Fruit fly (Drosophila melanogaster) whole organism, embryonic: ENCODE measurements around the gene SPoCk.
A peak's percentile ranks its signal among the peaks of the same experiment; 100 is the strongest.

Experiments
- CG11085 ChIP-seq: fragments of 200-800 bp; sonication (Bioruptor generic); IDR thresholded peaks from 2 replicates; pipeline ENCODE4 v1.3.6; 2022; ENCODE audit warnings: missing biosample characterization, missing genetic modification characterization
- CG13123 ChIP-seq: fragments of 200-800 bp; sonication (Bioruptor generic); optimal IDR thresholded peaks from 2 replicates; lab custom pipeline; 2016; ENCODE audit warnings: missing biosample characterization, missing genetic modification characterization
- CG15011 ChIP-seq: fragments of 200-800 bp; sonication (Bioruptor generic); optimal IDR thresholded peaks from 3 replicates; lab custom pipeline; 2018; ENCODE audit warnings: missing biosample characterization, mild to moderate bottlenecking, missing genetic modification characterization
- CG15269 ChIP-seq: fragments of 200-800 bp; sonication (Bioruptor generic); optimal IDR thresholded peaks from 2 replicates; lab custom pipeline; 2018; ENCODE audit warnings: missing biosample characterization, mild to moderate bottlenecking, missing genetic modification characterization, moderate library complexity
- CG15601 ChIP-seq: fragments of 200-800 bp; sonication (Bioruptor generic); optimal IDR thresholded peaks from 3 replicates; lab custom pipeline; 2019; ENCODE audit warnings: missing biosample characterization, mild to moderate bottlenecking, missing genetic modification characterization, moderate library complexity
- CG17829 ChIP-seq: fragments of 200-800 bp; optimal IDR thresholded peaks from 2 replicates; lab custom pipeline; 2019; ENCODE audit warnings: missing biosample characterization, mild to moderate bottlenecking, missing genetic modification characterization, moderate library complexity
- CG2120 ChIP-seq: fragments of 200-800 bp; sonication (Bioruptor generic); optimal IDR thresholded peaks from 3 replicates; lab custom pipeline; 2016; ENCODE audit warnings: missing biosample characterization, missing genetic modification characterization
- CG2712 ChIP-seq: fragments of 200-800 bp; optimal IDR thresholded peaks from 3 replicates; lab custom pipeline; 2019; ENCODE audit warnings: missing biosample characterization, mild to moderate bottlenecking, missing genetic modification characterization, moderate library complexity
- CG2875 ChIP-seq: fragments of 200-800 bp; sonication (Bioruptor generic); optimal IDR thresholded peaks from 2 replicates; lab custom pipeline; 2017; ENCODE audit warnings: missing biosample characterization, mild to moderate bottlenecking, missing genetic modification characterization, missing genetic modification reagents
- CG32767 ChIP-seq: fragments of 200-800 bp; sonication (Bioruptor generic); IDR thresholded peaks from 2 replicates; pipeline ENCODE4 v1.3.6; 2022; ENCODE audit warnings: missing biosample characterization, missing genetic modification characterization
- CG3838 ChIP-seq: fragments of 200-800 bp; sonication (Bioruptor generic); optimal IDR thresholded peaks from 3 replicates; lab custom pipeline; 2016; ENCODE audit warnings: missing biosample characterization, missing genetic modification characterization
- CG4617 ChIP-seq: fragments of 200-800 bp; sonication (Bioruptor generic); optimal IDR thresholded peaks from 3 replicates; lab custom pipeline; 2016; ENCODE audit warnings: missing biosample characterization, missing genetic modification characterization, borderline replicate concordance
- CG6254 ChIP-seq: fragments of 200-800 bp; sonication (Bioruptor generic); optimal IDR thresholded peaks from 3 replicates; lab custom pipeline; 2017; ENCODE audit warnings: mild to moderate bottlenecking, missing biosample characterization, missing genetic modification reagents, missing genetic modification characterization
- CG7786 ChIP-seq: fragments of 200-800 bp; sonication (Bioruptor generic); optimal IDR thresholded peaks from 2 replicates; lab custom pipeline; 2016; ENCODE audit warnings: missing biosample characterization, missing genetic modification characterization
- CG8089 ChIP-seq: fragments of 200-800 bp; sonication (Bioruptor generic); optimal IDR thresholded peaks from 3 replicates; lab custom pipeline; 2016; ENCODE audit warnings: missing biosample characterization, missing genetic modification characterization
- Ets65A ChIP-seq: fragments of 200-800 bp; sonication (Bioruptor generic); peaks from one replicate; lab custom pipeline; 2016; ENCODE audit warnings: missing biosample characterization, missing genetic modification characterization
- Fer3 ChIP-seq: fragments of 200-800 bp; sonication (Bioruptor generic); optimal IDR thresholded peaks from 2 replicates; lab custom pipeline; 2018; ENCODE audit warnings: missing biosample characterization, mild to moderate bottlenecking, missing genetic modification characterization, moderate library complexity
- Hr51 ChIP-seq, 2 experiments: fragments of 200-800 bp; sonication (Bioruptor generic); optimal IDR thresholded peaks; 2 replicates in 1 of 2; 3 replicates in 1 of 2; lab custom pipeline; 2016 to 2018; ENCODE audit warnings: missing biosample characterization in 2 of 2, missing genetic modification characterization in 2 of 2, mild to moderate bottlenecking in 1 of 2, moderate library complexity in 1 of 2
- Lpt ChIP-seq: fragments of >200 bp; optimal IDR thresholded peaks from 2 replicates; lab custom pipeline; 2018; ENCODE audit warnings: missing biosample characterization, missing genetic modification characterization
- MBD-R2 ChIP-seq: fragments of 200-800 bp; sonication (Bioruptor generic); IDR thresholded peaks from 2 replicates; pipeline ENCODE4 v1.3.6; 2022; ENCODE audit warnings: missing biosample characterization, missing genetic modification characterization
- MTF-1 ChIP-seq: fragments of 200-800 bp; sonication (Bioruptor generic); optimal IDR thresholded peaks from 2 replicates; lab custom pipeline; 2018; ENCODE audit warnings: missing biosample characterization, mild to moderate bottlenecking, missing genetic modification characterization, borderline replicate concordance
- Neu2 ChIP-seq: fragments of 200-800 bp; sonication (Bioruptor generic); optimal IDR thresholded peaks from 3 replicates; lab custom pipeline; 2016; ENCODE audit warnings: missing biosample characterization, missing genetic modification characterization, borderline replicate concordance
- Pdp1 ChIP-seq, 2 experiments: fragments of 200-800 bp; sonication (Bioruptor generic); optimal IDR thresholded peaks; 3 replicates each; lab custom pipeline; 2016; ENCODE audit warnings: missing biosample characterization in 2 of 2, missing genetic modification characterization in 2 of 2, mild to moderate bottlenecking in 1 of 2, moderate library complexity in 1 of 2
- Rfx ChIP-seq: fragments of 200-800 bp; sonication (Bioruptor generic); IDR thresholded peaks from 2 replicates; pipeline ENCODE4 v1.3.6; 2022; ENCODE audit warnings: missing biosample characterization, missing genetic modification characterization
- Rx ChIP-seq: fragments of 200-800 bp; sonication (Bioruptor generic); IDR thresholded peaks from 2 replicates; pipeline ENCODE4 v1.3.6; 2022; ENCODE audit warnings: missing biosample characterization, missing genetic modification characterization
- Sry-δ ChIP-seq: fragments of 200-800 bp; sonication (Bioruptor generic); optimal IDR thresholded peaks from 2 replicates; lab custom pipeline; 2016; ENCODE audit warnings: missing biosample characterization, missing genetic modification characterization
- Tbp ChIP-seq: fragments of >200 bp; optimal IDR thresholded peaks from 2 replicates; lab custom pipeline; 2018; ENCODE audit warnings: missing biosample characterization, missing genetic modification characterization
- ap ChIP-seq: fragments of 200-800 bp; sonication (Bioruptor generic); IDR thresholded peaks from 2 replicates; pipeline ENCODE4 v1.3.6; 2022; ENCODE audit warnings: missing biosample characterization, missing genetic modification characterization
- bab2 ChIP-seq: fragments of 200-800 bp; sonication (Bioruptor generic); optimal IDR thresholded peaks from 2 replicates; lab custom pipeline; 2016; ENCODE audit warnings: missing biosample characterization, missing genetic modification characterization
- bowl ChIP-seq: fragments of 200-800 bp; sonication (Bioruptor generic); IDR thresholded peaks from 2 replicates; pipeline ENCODE4 v1.3.6; 2022; ENCODE audit warnings: missing biosample characterization, missing genetic modification characterization
- ci ChIP-seq: fragments of 200-800 bp; sonication (Bioruptor generic); IDR thresholded peaks from 3 replicates; pipeline ENCODE4 v1.3.6; 2022; ENCODE audit warnings: missing biosample characterization, missing genetic modification characterization
- da ChIP-seq: fragments of 200-800 bp; sonication (Bioruptor generic); optimal IDR thresholded peaks from 2 replicates; lab custom pipeline; 2016; ENCODE audit warnings: missing biosample characterization, missing genetic modification characterization
- dan ChIP-seq: fragments of 200-800 bp; sonication (Bioruptor generic); IDR thresholded peaks from 2 replicates; pipeline ENCODE4 v1.3.6; 2022; ENCODE audit warnings: missing biosample characterization, missing genetic modification characterization
- danr ChIP-seq: fragments of 200-800 bp; sonication (Bioruptor generic); IDR thresholded peaks from 2 replicates; pipeline ENCODE4 v1.3.6; 2022; ENCODE audit warnings: missing biosample characterization, missing genetic modification characterization
- gem ChIP-seq: fragments of 200-800 bp; sonication (Bioruptor generic); optimal IDR thresholded peaks from 2 replicates; lab custom pipeline; 2019; ENCODE audit warnings: missing biosample characterization, mild to moderate bottlenecking, missing genetic modification characterization, moderate library complexity
- grau ChIP-seq: fragments of 200-800 bp; optimal IDR thresholded peaks from 3 replicates; lab custom pipeline; 2019; ENCODE audit warnings: missing biosample characterization, mild to moderate bottlenecking, missing genetic modification characterization, moderate library complexity
- inv ChIP-seq: fragments of 200-800 bp; sonication (Bioruptor generic); IDR thresholded peaks from 2 replicates; pipeline ENCODE4 v1.3.6; 2022; ENCODE audit warnings: missing biosample characterization, missing genetic modification characterization; ENCODE audit not compliant: partially characterized antibody
- kni ChIP-seq: fragments of 200-800 bp; sonication (Bioruptor generic); optimal IDR thresholded peaks from 3 replicates; lab custom pipeline; 2017; ENCODE audit warnings: mild to moderate bottlenecking, missing biosample characterization, missing genetic modification reagents, missing genetic modification characterization
- knrl ChIP-seq: fragments of 200-800 bp; sonication (Bioruptor generic); IDR thresholded peaks from 3 replicates; pipeline ENCODE4 v1.3.6; 2022; ENCODE audit warnings: missing biosample characterization, missing genetic modification characterization; ENCODE audit not compliant: partially characterized antibody
- lmd ChIP-seq: fragments of 200-800 bp; sonication (Bioruptor generic); IDR thresholded peaks from 2 replicates; pipeline ENCODE4 v1.3.6; 2022; ENCODE audit warnings: missing biosample characterization, missing genetic modification characterization
- mld ChIP-seq: fragments of 200-800 bp; sonication (Bioruptor generic); IDR thresholded peaks from 3 replicates; pipeline ENCODE4 v1.3.6; 2022; ENCODE audit warnings: missing biosample characterization, missing genetic modification characterization; ENCODE audit not compliant: partially characterized antibody
- nmo ChIP-seq: fragments of 200-800 bp; sonication (Bioruptor generic); optimal IDR thresholded peaks from 2 replicates; lab custom pipeline; 2018; ENCODE audit warnings: missing biosample characterization, mild to moderate bottlenecking, missing genetic modification characterization, moderate library complexity
- peb ChIP-seq: fragments of 200-800 bp; sonication (Bioruptor generic); IDR thresholded peaks from 2 replicates; pipeline ENCODE4 v1.3.6; 2022; ENCODE audit warnings: missing biosample characterization, missing genetic modification characterization
- shn ChIP-seq: fragments of 200-800 bp; sonication (Bioruptor generic); optimal IDR thresholded peaks from 3 replicates; lab custom pipeline; 2016; ENCODE audit warnings: missing biosample characterization, missing genetic modification characterization
- slp2 ChIP-seq: fragments of 200-800 bp; sonication (Bioruptor generic); optimal IDR thresholded peaks from 2 replicates; lab custom pipeline; 2016; ENCODE audit warnings: missing biosample characterization, missing genetic modification characterization
- sna ChIP-seq: fragments of 200-800 bp; sonication (Bioruptor generic); IDR thresholded peaks from 2 replicates; pipeline ENCODE4 v1.3.6; 2022; ENCODE audit warnings: missing biosample characterization, missing genetic modification characterization; ENCODE audit not compliant: partially characterized antibody
- sr ChIP-seq: fragments of 200-800 bp; sonication (Bioruptor generic); IDR thresholded peaks from 3 replicates; pipeline ENCODE4 v1.3.6; 2022; ENCODE audit warnings: missing biosample characterization, missing genetic modification characterization
- ssp ChIP-seq: fragments of 200-800 bp; sonication (Bioruptor generic); IDR thresholded peaks from 2 replicates; pipeline ENCODE4 v1.3.6; 2022; ENCODE audit warnings: missing biosample characterization, missing genetic modification characterization
- zen2 ChIP-seq: fragments of 200-800 bp; sonication (Bioruptor generic); IDR thresholded peaks from 3 replicates; pipeline ENCODE4 v1.3.6; 2022; ENCODE audit warnings: missing biosample characterization, missing genetic modification characterization; ENCODE audit not compliant: partially characterized antibody

The SPoCk gene

DNA sequence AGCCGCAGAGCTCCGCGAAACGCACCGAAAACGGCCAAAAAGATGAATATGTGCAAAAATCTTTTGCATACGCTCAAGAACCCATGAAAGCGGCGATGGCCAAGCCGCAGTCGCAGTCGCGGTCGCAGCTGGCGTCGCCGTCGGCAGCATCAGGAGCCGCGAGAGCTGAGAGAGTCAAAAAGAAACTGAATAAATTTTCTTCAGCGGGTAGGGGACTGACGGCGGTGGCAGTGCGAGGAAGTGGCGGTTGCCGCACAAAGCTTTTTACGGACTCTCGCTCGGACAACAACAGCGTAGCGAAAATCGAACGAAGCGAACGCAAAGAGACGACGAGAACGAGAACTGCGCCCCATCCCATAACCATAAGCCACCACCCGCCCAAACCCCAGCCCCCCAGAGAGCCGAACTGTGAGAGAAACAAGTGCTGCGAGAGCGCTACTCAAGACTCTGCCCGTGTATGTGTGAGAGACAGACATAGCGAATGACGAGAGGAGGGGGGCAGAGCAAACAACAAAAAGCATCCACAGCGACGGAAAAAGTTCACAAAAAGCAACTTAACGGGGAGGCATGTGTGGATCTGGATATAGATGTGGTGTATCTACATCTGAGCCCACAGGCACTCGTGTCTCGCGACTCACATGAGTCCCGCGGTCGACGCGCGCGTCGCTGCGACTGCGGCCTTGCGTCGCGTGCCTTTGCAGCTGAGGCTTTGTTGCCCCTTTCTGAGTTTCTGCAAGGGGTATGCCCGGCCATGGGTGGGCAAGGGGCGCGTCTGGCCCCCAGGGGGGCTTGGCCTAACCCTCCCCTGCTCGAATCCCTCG, 86.1 kb downstream of the SPoCk start, which contains the start of gene jim (continued):
- TF ChIP-seq CG15269 (tag; lab: Kevin White, UChicago) (no peak), MBD-R2 (0 out of 2 replicates have a peak, but pooled peaks have one; percentile 6), CG7786 (GFP tag; lab: Kevin White, UChicago) (no peak), CG2120 (no peak), CG13123 (GFP tag; lab: Kevin White, UChicago) (no peak), da (GFP tag; lab: Kevin White, UChicago) (no peak), Pdp1 (GFP tag; optimal IDR thresholded peaks at IDR 0.05; lab: Kevin White, UChicago) (peak in 1 of 2 experiments; percentile 11), Tbp (GFP tag; lab: Kevin White, UChicago) (no peak), CG32767 (peak; percentile 59; the same call in 1 of the 2 replicates), CG3838 (GFP tag; lab: Kevin White, UChicago) (no peak), grau (tag; lab: Kevin White, UChicago) (no peak), CG8089 (GFP tag; lab: Kevin White, UChicago) (no peak), CG6254 (GFP tag; lab: Kevin White, UChicago) (peak; percentile 19), CG11085 (GFP tag; lab: Robert Waterston, UW) (no peak), CG15601 (tag; lab: Kevin White, UChicago) (no peak), gem (no peak), Hr51 (GFP tag; optimal IDR thresholded peaks at IDR 0.05; lab: Kevin White, UChicago) (peak in 1 of 2 experiments; percentile 72), sna (peak; percentile 65), mld (GFP tag; lab: Robert Waterston, UW) (no peak), bowl (no peak), nmo (GFP tag; lab: Kevin White, UChicago) (no peak), Rx (no peak), ci (GFP tag; lab: Robert Waterston, UW) (no peak; the same call in 2 of the 3 replicates), CG15011 (no peak), zen2 (GFP tag; lab: Robert Waterston, UW) (no peak), sr (GFP tag; lab: Robert Waterston, UW) (no peak), Ets65A (GFP tag; lab: Kevin White, UChicago) (no peak), CG2712 (tag; lab: Kevin White, UChicago) (no peak), Rfx (peak; percentile 24), kni (GFP tag; lab: Kevin White, UChicago) (no peak), Neu2 (GFP tag; lab: Kevin White, UChicago) (no peak), Sry-δ (GFP tag; lab: Kevin White, UChicago) (no peak), slp2 (no peak), ap (GFP tag; lab: Robert Waterston, UW) (no peak), CG2875 (GFP tag; lab: Kevin White, UChicago) (no peak), dan (GFP tag; lab: Robert Waterston, UW) (no peak), shn (GFP tag; lab: Kevin White, UChicago) (no peak), knrl (GFP tag; lab: Robert Waterston, UW) (no peak; the same call in 2 of the 3 replicates), ssp (no peak), CG17829 (tag; lab: Kevin White, UChicago) (no peak), Fer3 (tag; lab: Kevin White, UChicago) (no peak), lmd (no peak), bab2 (GFP tag; lab: Kevin White, UChicago) (no peak), inv (GFP tag; lab: Robert Waterston, UW) (no peak), Lpt (GFP tag; lab: Kevin White, UChicago) (no peak), MTF-1 (GFP tag; lab: Kevin White, UChicago) (no peak), CG4617 (GFP tag; lab: Kevin White, UChicago) (no peak), danr (GFP tag; lab: Robert Waterston, UW) (no peak; the same call in 1 of the 2 replicates), peb (GFP tag; lab: Robert Waterston, UW) (no peak)
